Fruit fly (Drosophila melanogaster) whole organism, prepupa: ENCODE measurements around the gene RpS4.

Experiments
- Blimp-1 ChIP-seq: fragments of 200-800 bp; sonication (Bioruptor generic); optimal IDR thresholded peaks from 3 replicates; lab custom pipeline; 2017; ENCODE audit warnings: missing biosample characterization, missing genetic modification characterization, mild to moderate bottlenecking, moderate library complexity, missing genetic modification reagents
- CG10631 ChIP-seq: fragments of 200-800 bp; sonication (Bioruptor generic); optimal IDR thresholded peaks from 2 replicates; lab custom pipeline; 2016; ENCODE audit warnings: missing biosample characterization, missing genetic modification characterization
- CG10669 ChIP-seq: fragments of 200-800 bp; sonication (Bioruptor generic); optimal IDR thresholded peaks from 3 replicates; lab custom pipeline; 2018; ENCODE audit warnings: missing biosample characterization, mild to moderate bottlenecking, missing genetic modification characterization, moderate library complexity
- CG11294 ChIP-seq: fragments of 200-800 bp; sonication (Bioruptor generic); IDR thresholded peaks from 2 replicates; pipeline ENCODE4 v1.3.6; 2022; ENCODE audit warnings: missing biosample characterization, missing genetic modification characterization
- CG11762 ChIP-seq: fragments of 200-800 bp; sonication (Bioruptor generic); optimal IDR thresholded peaks from 3 replicates; lab custom pipeline; 2016; ENCODE audit warnings: missing biosample characterization, missing genetic modification characterization; ENCODE audit not compliant: insufficient read depth
- CG15336 ChIP-seq: fragments of 200-800 bp; sonication (Bioruptor generic); IDR thresholded peaks from 2 replicates; pipeline ENCODE4 v1.3.6; 2022; ENCODE audit warnings: missing biosample characterization, missing genetic modification characterization
- CG1621 ChIP-seq: fragments of 200-800 bp; sonication (Bioruptor generic); optimal IDR thresholded peaks from 3 replicates; lab custom pipeline; 2018; ENCODE audit warnings: missing biosample characterization, mild to moderate bottlenecking, missing genetic modification characterization
- CG16779 ChIP-seq: fragments of 200-800 bp; sonication (Bioruptor generic); optimal IDR thresholded peaks from 3 replicates; lab custom pipeline; 2017; ENCODE audit warnings: missing biosample characterization, mild to moderate bottlenecking, missing genetic modification characterization
- CG3032 ChIP-seq: fragments of 200-800 bp; optimal IDR thresholded peaks from 2 replicates; lab custom pipeline; 2019; ENCODE audit warnings: missing biosample characterization, mild to moderate bottlenecking, missing genetic modification characterization, moderate library complexity
- CG31627 ChIP-seq: fragments of 200-800 bp; sonication (Bioruptor generic); optimal IDR thresholded peaks from 3 replicates; lab custom pipeline; 2016; ENCODE audit warnings: missing biosample characterization, missing genetic modification characterization
- CG32006 ChIP-seq: fragments of 200-800 bp; sonication (Bioruptor generic); optimal IDR thresholded peaks from 3 replicates; lab custom pipeline; 2017; ENCODE audit warnings: missing biosample characterization, mild to moderate bottlenecking, missing genetic modification characterization
- CG34406 ChIP-seq: fragments of 200-800 bp; sonication (Bioruptor generic); optimal IDR thresholded peaks from 3 replicates; lab custom pipeline; 2016; ENCODE audit warnings: missing biosample characterization, missing genetic modification characterization
- CG3919 ChIP-seq: fragments of 200-800 bp; sonication (Bioruptor generic); optimal IDR thresholded peaks from 3 replicates; lab custom pipeline; 2016; ENCODE audit warnings: missing biosample characterization, missing genetic modification characterization
- CG4318 ChIP-seq: fragments of 200-800 bp; sonication (Bioruptor generic); optimal IDR thresholded peaks from 3 replicates; lab custom pipeline; 2017; ENCODE audit warnings: missing biosample characterization, mild to moderate bottlenecking, missing genetic modification characterization
- CG6163 ChIP-seq: fragments of 200-800 bp; sonication (Bioruptor generic); IDR thresholded peaks from 3 replicates; pipeline ENCODE4 v1.3.6; 2022; ENCODE audit warnings: missing biosample characterization, missing genetic modification characterization
- CG6792 ChIP-seq: fragments of 200-800 bp; sonication (Bioruptor generic); optimal IDR thresholded peaks from 3 replicates; lab custom pipeline; 2016; ENCODE audit warnings: missing biosample characterization, missing genetic modification characterization
- CG6808 ChIP-seq: fragments of 200-800 bp; sonication (Bioruptor generic); optimal IDR thresholded peaks from 3 replicates; lab custom pipeline; 2017; ENCODE audit warnings: missing biosample characterization, missing genetic modification characterization, mild to moderate bottlenecking, moderate library complexity, missing genetic modification reagents
- CG6854 ChIP-seq: fragments of 200-800 bp; sonication (Bioruptor generic); optimal IDR thresholded peaks from 2 replicates; lab custom pipeline; 2017; ENCODE audit warnings: missing biosample characterization, mild to moderate bottlenecking, missing genetic modification characterization
- CG8319 ChIP-seq: fragments of 200-800 bp; sonication (Bioruptor generic); optimal IDR thresholded peaks from 3 replicates; lab custom pipeline; 2016; ENCODE audit warnings: missing biosample characterization, missing genetic modification characterization
- CG8632 ChIP-seq: fragments of 200-800 bp; sonication (Bioruptor generic); optimal IDR thresholded peaks from 3 replicates; lab custom pipeline; 2016; ENCODE audit warnings: missing biosample characterization, missing genetic modification characterization
- CG9139 ChIP-seq: fragments of 200-800 bp; sonication (Bioruptor generic); optimal IDR thresholded peaks from 3 replicates; lab custom pipeline; 2017; ENCODE audit warnings: missing biosample characterization, mild to moderate bottlenecking, missing genetic modification characterization
- Eip78C ChIP-seq: fragments of 200-800 bp; sonication (Bioruptor generic); peaks from one replicate; lab custom pipeline; 2016; ENCODE audit warnings: missing biosample characterization, missing genetic modification characterization
- Eip93F ChIP-seq: fragments of 200-800 bp; sonication (Bioruptor generic); optimal IDR thresholded peaks from 2 replicates; lab custom pipeline; 2016; ENCODE audit warnings: missing biosample characterization, mild to moderate bottlenecking, missing genetic modification characterization
- Ets21C ChIP-seq: fragments of 200-800 bp; sonication (Bioruptor generic); optimal IDR thresholded peaks from 3 replicates; lab custom pipeline; 2016; ENCODE audit warnings: missing biosample characterization, missing genetic modification characterization
- Ets96B ChIP-seq: fragments of 200-800 bp; optimal IDR thresholded peaks from 2 replicates; lab custom pipeline; 2019; ENCODE audit warnings: missing biosample characterization, mild to moderate bottlenecking, missing genetic modification characterization, moderate library complexity
- Gug ChIP-seq: fragments of 200-800 bp; sonication (Bioruptor generic); IDR thresholded peaks from 2 replicates; pipeline ENCODE4 v1.3.6; 2022; ENCODE audit warnings: missing biosample characterization, missing genetic modification characterization
- Hr38 ChIP-seq: sonication (Bioruptor generic); optimal IDR thresholded peaks from 2 replicates; lab custom pipeline; 2016; ENCODE audit warnings: missing biosample characterization, missing genetic modification characterization
- Hr39 ChIP-seq: fragments of 200-800 bp; sonication (Bioruptor generic); optimal IDR thresholded peaks from 2 replicates; lab custom pipeline; 2016; ENCODE audit warnings: missing biosample characterization, missing genetic modification characterization
- Hr4 ChIP-seq: fragments of 200-800 bp; sonication (Bioruptor generic); optimal IDR thresholded peaks from 3 replicates; lab custom pipeline; 2016; ENCODE audit warnings: missing biosample characterization, missing genetic modification characterization
- Met ChIP-seq: fragments of 200-800 bp; sonication (Bioruptor generic); optimal IDR thresholded peaks from 3 replicates; lab custom pipeline; 2016; ENCODE audit warnings: missing biosample characterization, missing genetic modification characterization
- Sox102F ChIP-seq: fragments of 200-800 bp; sonication (Bioruptor generic); optimal IDR thresholded peaks from 2 replicates; lab custom pipeline; 2016; ENCODE audit warnings: missing biosample characterization, mild to moderate bottlenecking, missing genetic modification characterization
- Sox15 ChIP-seq: fragments of 200-800 bp; sonication (Bioruptor generic); optimal IDR thresholded peaks from 3 replicates; lab custom pipeline; 2016; ENCODE audit warnings: missing biosample characterization, missing genetic modification characterization
- achi ChIP-seq: fragments of 200-800 bp; sonication (Bioruptor generic); optimal IDR thresholded peaks from 3 replicates; lab custom pipeline; 2016; ENCODE audit warnings: missing biosample characterization, missing genetic modification characterization
- cyc ChIP-seq: fragments of 200-800 bp; sonication (Bioruptor generic); optimal IDR thresholded peaks from 3 replicates; lab custom pipeline; 2016; ENCODE audit warnings: missing biosample characterization, missing genetic modification characterization
- dac ChIP-seq: fragments of 200-800 bp; sonication (Bioruptor generic); optimal IDR thresholded peaks from 2 replicates; lab custom pipeline; 2017; ENCODE audit warnings: missing biosample characterization, mild to moderate bottlenecking, missing genetic modification characterization
- dsx ChIP-seq: fragments of 200-800 bp; optimal IDR thresholded peaks from 3 replicates; lab custom pipeline; 2019; ENCODE audit warnings: missing biosample characterization, mild to moderate bottlenecking, missing genetic modification characterization, moderate library complexity; ENCODE audit not compliant: poor library complexity, severe bottlenecking
- eg ChIP-seq: fragments of 200-800 bp; sonication (Bioruptor generic); IDR thresholded peaks from 3 replicates; pipeline ENCODE4 v1.3.6; 2022; ENCODE audit warnings: missing biosample characterization, missing genetic modification characterization
- fd59A ChIP-seq: fragments of 200-800 bp; sonication (Bioruptor generic); optimal IDR thresholded peaks from 2 replicates; lab custom pipeline; 2017; ENCODE audit warnings: missing biosample characterization, mild to moderate bottlenecking, missing genetic modification characterization, missing genetic modification reagents
- lz ChIP-seq: fragments of 200-800 bp; sonication (Bioruptor generic); optimal IDR thresholded peaks from 3 replicates; lab custom pipeline; 2016; ENCODE audit warnings: missing biosample characterization, missing genetic modification characterization
- net ChIP-seq: fragments of 200-800 bp; sonication (Bioruptor generic); optimal IDR thresholded peaks from 3 replicates; lab custom pipeline; 2016; ENCODE audit warnings: missing biosample characterization, missing genetic modification characterization
- pdm3 ChIP-seq: fragments of 200-800 bp; sonication (Bioruptor generic); optimal IDR thresholded peaks from 3 replicates; lab custom pipeline; 2016; ENCODE audit warnings: missing biosample characterization, missing genetic modification characterization
- salr ChIP-seq, 2 experiments: fragments of 200-800 bp; sonication (Bioruptor generic); optimal IDR thresholded peaks; 3 replicates each; lab custom pipeline; 2016 to 2018; ENCODE audit warnings: missing biosample characterization in 2 of 2, missing genetic modification characterization in 2 of 2, mild to moderate bottlenecking in 1 of 2
- spab ChIP-seq: fragments of 200-800 bp; sonication (Bioruptor generic); optimal IDR thresholded peaks from 2 replicates; lab custom pipeline; 2017; ENCODE audit warnings: missing biosample characterization, mild to moderate bottlenecking, missing genetic modification characterization, missing genetic modification reagents
- ss ChIP-seq, 2 experiments: fragments of 200-800 bp; sonication (Bioruptor generic); optimal IDR thresholded peaks; 2 replicates in 1 of 2; 3 replicates in 1 of 2; lab custom pipeline; 2017 to 2018; ENCODE audit warnings: mild to moderate bottlenecking in 2 of 2, missing biosample characterization in 2 of 2, missing genetic modification characterization in 2 of 2, moderate library complexity in 1 of 2
- svp ChIP-seq: fragments of 200-800 bp; sonication (Bioruptor generic); peaks from one replicate; lab custom pipeline; 2016; ENCODE audit warnings: missing biosample characterization, missing genetic modification characterization
- topi ChIP-seq: fragments of 200-800 bp; sonication (Bioruptor generic); optimal IDR thresholded peaks from 3 replicates; lab custom pipeline; 2016; ENCODE audit warnings: missing biosample characterization, missing genetic modification characterization

The RpS4 gene

dm6 chr3L:13049671-13050070 is 8.1 kb downstream of the RpS4 start (continued):
- TF ChIP-seq CG8319 (GFP tag; lab: Kevin White, UChicago) (no peak), ss (GFP tag; optimal IDR thresholded peaks at IDR 0.05; lab: Kevin White, UChicago) (peak; percentile 36 to 41), CG8632 (GFP tag; lab: Kevin White, UChicago) (peak; percentile 16), fd59A (GFP tag; lab: Kevin White, UChicago) (no peak), Hr38 (no peak), CG10631 (GFP tag; lab: Kevin White, UChicago) (peak; percentile 42), CG32006 (GFP tag; lab: Kevin White, UChicago) (peak; percentile 66), Eip93F (GFP tag; lab: Kevin White, UChicago) (no peak), salr (GFP tag; optimal IDR thresholded peaks at IDR 0.05; lab: Kevin White, UChicago) (peak in 1 of 2 experiments; percentile 11), dac (GFP tag; lab: Kevin White, UChicago) (no peak), Ets21C (GFP tag; lab: Kevin White, UChicago) (no peak), Met (GFP tag; lab: Kevin White, UChicago) (peak; percentile 27), net (peak; percentile 41), CG3032 (tag; lab: Kevin White, UChicago) (peak; percentile 35), CG3919 (GFP tag; lab: Kevin White, UChicago) (peak; percentile 27), CG31627 (GFP tag; lab: Kevin White, UChicago) (no peak), dsx (GFP tag; lab: Kevin White, UChicago) (peak; percentile 35), Ets96B (tag; lab: Kevin White, UChicago) (peak; percentile 38), svp (GFP tag; lab: Kevin White, UChicago) (peak; percentile 80), Eip78C (GFP tag; lab: Kevin White, UChicago) (peak; percentile 86), Blimp-1 (GFP tag; lab: Kevin White, UChicago) (no peak), CG9139 (GFP tag; lab: Kevin White, UChicago) (no peak), Hr4 (no peak), CG11762 (GFP tag; lab: Kevin White, UChicago) (no peak), spab (GFP tag; lab: Kevin White, UChicago) (peak; percentile 37), CG6808 (peak; percentile 55), pdm3 (GFP tag; lab: Kevin White, UChicago) (no peak), CG11294 (GFP tag; lab: Robert Waterston, UW) (no peak), Hr39 (GFP tag; lab: Kevin White, UChicago) (no peak), topi (GFP tag; lab: Kevin White, UChicago) (peak; percentile 32), CG1621 (tag; lab: Kevin White, UChicago) (peak; percentile 7), CG10669 (GFP tag; lab: Kevin White, UChicago) (peak; percentile 32), Gug (no peak), achi (GFP tag; lab: Kevin White, UChicago) (peak; percentile 39), eg (no peak), lz (GFP tag; lab: Kevin White, UChicago) (peak; percentile 22), cyc (no peak)

- peak; percentile 31 for TF ChIP-seq Eip78C (GFP tag; lab: Kevin White, UChicago)
- no peak for TF ChIP-seq CG11762 (GFP tag; lab: Kevin White, UChicago)
- TF ChIP-seq, all 60 proteins: peak for 1
These were observed 9.2 kb downstream of the RpS4 start for dm6 chr3L:13050675-13051202.

- TF ChIP-seq CG1621 (tag; lab: Kevin White, UChicago) (no peak), CG31627 (GFP tag; lab: Kevin White, UChicago) (no peak), CG32006 (GFP tag; lab: Kevin White, UChicago) (no peak), CG4318 (GFP tag; lab: Kevin White, UChicago) (no peak), CG6163 (no peak), svp (GFP tag; lab: Kevin White, UChicago) (no peak), CG16779 (tag; lab: Kevin White, UChicago) (no peak), Eip78C (GFP tag; lab: Kevin White, UChicago) (no peak), Hr38 (no peak), Sox15 (GFP tag; lab: Kevin White, UChicago) (no peak), CG15336 (GFP tag; lab: Robert Waterston, UW) (no peak), CG6854 (GFP tag; lab: Kevin White, UChicago) (no peak), CG34406 (GFP tag; lab: Kevin White, UChicago) (no peak), pdm3 (GFP tag; lab: Kevin White, UChicago) (no peak), salr (GFP tag; optimal IDR thresholded peaks at IDR 0.05; lab: Kevin White, UChicago) (no peak), Sox102F (GFP tag; lab: Kevin White, UChicago) (no peak), lz (GFP tag; lab: Kevin White, UChicago) (no peak), CG6792 (GFP tag; lab: Kevin White, UChicago) (no peak), Blimp-1 (GFP tag; lab: Kevin White, UChicago) (no peak), fd59A (GFP tag; lab: Kevin White, UChicago) (no peak)
- TF ChIP-seq, all 60 proteins: peak for 0
These were observed 16.9 kb downstream of the RpS4 start for dm6 chr3L:13058429-13058828.
